Fruit fly (Drosophila melanogaster) whole organism, embryonic: ENCODE data around the gene CG46439.

Source experiments
- Bgb ChIP-seq: fragments of 200-800 bp; sonication (Bioruptor generic); IDR thresholded peaks from 2 replicates; pipeline ENCODE4 v1.3.6; 2022; ENCODE audit warnings: missing biosample characterization, missing genetic modification characterization; ENCODE audit not compliant: partially characterized antibody
- CG10147 ChIP-seq: fragments of 200-800 bp; sonication (Bioruptor generic); optimal IDR thresholded peaks from 2 replicates; lab custom pipeline; 2019; ENCODE audit warnings: missing biosample characterization, mild to moderate bottlenecking, missing genetic modification characterization, moderate library complexity
- CG1024 ChIP-seq: fragments of 200-800 bp; sonication (Bioruptor generic); IDR thresholded peaks from 2 replicates; pipeline ENCODE4 v1.3.6; 2022; ENCODE audit warnings: missing biosample characterization, missing genetic modification characterization
- CG12104 ChIP-seq: fragments of 200-800 bp; sonication (Bioruptor generic); optimal IDR thresholded peaks from 3 replicates; lab custom pipeline; 2016; ENCODE audit warnings: missing biosample characterization, missing genetic modification characterization
- CG12942 ChIP-seq: fragments of 200-800 bp; sonication (Bioruptor generic); optimal IDR thresholded peaks from 3 replicates; lab custom pipeline; 2016; ENCODE audit warnings: missing biosample characterization, missing genetic modification characterization
- CG13424 ChIP-seq: fragments of 200-800 bp; sonication (Bioruptor generic); optimal IDR thresholded peaks from 2 replicates; lab custom pipeline; 2019; ENCODE audit warnings: missing biosample characterization, mild to moderate bottlenecking, missing genetic modification characterization, moderate library complexity
- CG15601 ChIP-seq: fragments of 200-800 bp; sonication (Bioruptor generic); optimal IDR thresholded peaks from 3 replicates; lab custom pipeline; 2019; ENCODE audit warnings: missing biosample characterization, mild to moderate bottlenecking, missing genetic modification characterization, moderate library complexity
- CG1602 ChIP-seq: fragments of 200-800 bp; sonication (Bioruptor generic); optimal IDR thresholded peaks from 3 replicates; lab custom pipeline; 2016; ENCODE audit warnings: missing biosample characterization, missing genetic modification characterization
- CG16779 ChIP-seq: fragments of 200-800 bp; sonication (Bioruptor generic); IDR thresholded peaks from 2 replicates; pipeline ENCODE4 v1.3.6; 2022; ENCODE audit warnings: missing biosample characterization, missing genetic modification characterization
- CG18011 ChIP-seq: fragments of 200-800 bp; sonication (Bioruptor generic); optimal IDR thresholded peaks from 2 replicates; lab custom pipeline; 2017; ENCODE audit warnings: missing biosample characterization, missing genetic modification characterization, mild to moderate bottlenecking, moderate library complexity, missing genotype
- CG18262 ChIP-seq: fragments of 200-800 bp; optimal IDR thresholded peaks from 3 replicates; lab custom pipeline; 2019; ENCODE audit warnings: missing biosample characterization, mild to moderate bottlenecking, missing genetic modification characterization, moderate library complexity
- CG18476 ChIP-seq: fragments of 200-800 bp; sonication (Bioruptor generic); optimal IDR thresholded peaks from 2 replicates; lab custom pipeline; 2016; ENCODE audit warnings: missing biosample characterization, mild to moderate bottlenecking, missing genetic modification characterization
- CG30020 ChIP-seq: fragments of 200-800 bp; optimal IDR thresholded peaks from 2 replicates; lab custom pipeline; 2019; ENCODE audit warnings: missing biosample characterization, mild to moderate bottlenecking, missing genetic modification characterization, moderate library complexity
- CG31224 ChIP-seq: fragments of 200-800 bp; sonication (Bioruptor generic); IDR thresholded peaks from 2 replicates; pipeline ENCODE4 v1.3.6; 2022; ENCODE audit warnings: missing biosample characterization, missing genetic modification characterization
- CG32772 ChIP-seq: fragments of 200-800 bp; sonication (Bioruptor generic); IDR thresholded peaks from 2 replicates; pipeline ENCODE4 v1.3.6; 2022; ENCODE audit warnings: missing biosample characterization, missing genetic modification characterization
- CG34376 ChIP-seq: fragments of 200-800 bp; sonication (Bioruptor generic); optimal IDR thresholded peaks from 2 replicates; lab custom pipeline; 2018; ENCODE audit warnings: missing biosample characterization, mild to moderate bottlenecking, missing genetic modification characterization
- CG3995 ChIP-seq: fragments of 200-800 bp; sonication (Bioruptor generic); optimal IDR thresholded peaks from 3 replicates; lab custom pipeline; 2016; ENCODE audit warnings: missing biosample characterization, missing genetic modification characterization
- CG4328 ChIP-seq: fragments of 200-800 bp; sonication (Bioruptor generic); optimal IDR thresholded peaks from 3 replicates; lab custom pipeline; 2017; ENCODE audit warnings: missing biosample characterization, missing genetic modification reagents, missing genetic modification characterization
- CG4360 ChIP-seq: fragments of 200-800 bp; sonication (Bioruptor generic); IDR thresholded peaks from 2 replicates; pipeline ENCODE4 v1.3.6; 2022; ENCODE audit warnings: missing biosample characterization, missing genetic modification characterization
- CG4820 ChIP-seq: fragments of 200-800 bp; sonication (Bioruptor generic); optimal IDR thresholded peaks from 3 replicates; lab custom pipeline; 2016; ENCODE audit warnings: missing biosample characterization, missing genetic modification characterization
- CG6175 ChIP-seq: fragments of 200-800 bp; sonication (Bioruptor generic); IDR thresholded peaks from 3 replicates; pipeline ENCODE4 v1.3.6; 2022; ENCODE audit warnings: missing biosample characterization, missing genetic modification characterization
- CG6654 ChIP-seq: fragments of 200-800 bp; sonication (Bioruptor generic); optimal IDR thresholded peaks from 2 replicates; lab custom pipeline; 2017; ENCODE audit warnings: missing biosample characterization, mild to moderate bottlenecking, missing genetic modification characterization
- CG8359 ChIP-seq: fragments of 200-800 bp; sonication (Bioruptor generic); optimal IDR thresholded peaks from 2 replicates; lab custom pipeline; 2017; ENCODE audit warnings: missing biosample characterization, mild to moderate bottlenecking, missing genetic modification characterization, borderline replicate concordance
- CoRest ChIP-seq: fragments of 200-800 bp; sonication (Bioruptor generic); optimal IDR thresholded peaks from 3 replicates; lab custom pipeline; 2018; ENCODE audit warnings: missing biosample characterization, mild to moderate bottlenecking, missing genetic modification characterization, moderate library complexity
- D19B ChIP-seq: fragments of 200-800 bp; sonication (Bioruptor generic); optimal IDR thresholded peaks from 2 replicates; lab custom pipeline; 2017; ENCODE audit warnings: missing biosample characterization, mild to moderate bottlenecking, missing genetic modification characterization
- Gsc ChIP-seq: fragments of 200-800 bp; sonication (Bioruptor generic); IDR thresholded peaks from 2 replicates; pipeline ENCODE4 v1.3.6; 2022; ENCODE audit warnings: missing biosample characterization, missing genetic modification characterization
- Gug ChIP-seq: fragments of 200-800 bp; sonication (Bioruptor generic); IDR thresholded peaks from 4 replicates; pipeline ENCODE4 v1.3.6; 2022; ENCODE audit warnings: missing biosample characterization, missing genetic modification characterization
- HmgD ChIP-seq: fragments of 200-800 bp; sonication (Bioruptor generic); optimal IDR thresholded peaks from 3 replicates; lab custom pipeline; 2016; ENCODE audit warnings: missing biosample characterization, missing genetic modification characterization
- Hr39 ChIP-seq: fragments of >200 bp; optimal IDR thresholded peaks from 2 replicates; lab custom pipeline; 2017
- Max ChIP-seq: fragments of 200-800 bp; sonication (Bioruptor generic); optimal IDR thresholded peaks from 2 replicates; lab custom pipeline; 2016; ENCODE audit warnings: missing biosample characterization, mild to moderate bottlenecking, missing genetic modification characterization
- Mes4 ChIP-seq: fragments of 200-800 bp; sonication (Bioruptor generic); optimal IDR thresholded peaks from 2 replicates; lab custom pipeline; 2016; ENCODE audit warnings: missing biosample characterization, missing genetic modification characterization
- Pdp1 ChIP-seq, 2 experiments: fragments of 200-800 bp; sonication (Bioruptor generic); optimal IDR thresholded peaks; 3 replicates each; lab custom pipeline; 2016; ENCODE audit warnings: missing biosample characterization in 2 of 2, missing genetic modification characterization in 2 of 2, mild to moderate bottlenecking in 1 of 2, moderate library complexity in 1 of 2
- Ptx1 ChIP-seq: fragments of 200-800 bp; sonication (Bioruptor generic); IDR thresholded peaks from 2 replicates; pipeline ENCODE4 v1.3.6; 2022; ENCODE audit warnings: missing biosample characterization, missing genetic modification characterization
- Sox100B ChIP-seq: fragments of 200-800 bp; sonication (Bioruptor generic); optimal IDR thresholded peaks from 3 replicates; lab custom pipeline; 2018; ENCODE audit warnings: missing biosample characterization, mild to moderate bottlenecking, missing genetic modification characterization
- Sry-δ ChIP-seq: fragments of 200-800 bp; sonication (Bioruptor generic); optimal IDR thresholded peaks from 2 replicates; lab custom pipeline; 2016; ENCODE audit warnings: missing biosample characterization, missing genetic modification characterization
- Tbp ChIP-seq: fragments of >200 bp; optimal IDR thresholded peaks from 2 replicates; lab custom pipeline; 2018; ENCODE audit warnings: missing biosample characterization, missing genetic modification characterization
- cg ChIP-seq: fragments of 200-800 bp; sonication (Bioruptor generic); optimal IDR thresholded peaks from 3 replicates; lab custom pipeline; 2019; ENCODE audit warnings: missing biosample characterization, mild to moderate bottlenecking, missing genetic modification characterization, moderate library complexity
- crol ChIP-seq: fragments of 200-800 bp; sonication (Bioruptor generic); IDR thresholded peaks from 2 replicates; pipeline ENCODE4 v1.3.6; 2022; ENCODE audit warnings: missing biosample characterization, missing genetic modification characterization
- ems ChIP-seq: fragments of 200-800 bp; sonication (Bioruptor generic); optimal IDR thresholded peaks from 3 replicates; lab custom pipeline; 2016; ENCODE audit warnings: missing biosample characterization, missing genetic modification characterization
- fru ChIP-seq: fragments of >200 bp; optimal IDR thresholded peaks from 2 replicates; lab custom pipeline; 2017
- grau ChIP-seq: fragments of 200-800 bp; optimal IDR thresholded peaks from 3 replicates; lab custom pipeline; 2019; ENCODE audit warnings: missing biosample characterization, mild to moderate bottlenecking, missing genetic modification characterization, moderate library complexity
- h ChIP-seq: fragments of >200 bp; optimal IDR thresholded peaks from 2 replicates; lab custom pipeline; 2017
- jigr1 ChIP-seq: fragments of 200-800 bp; sonication (Bioruptor generic); IDR thresholded peaks from 3 replicates; pipeline ENCODE4 v1.3.6; 2022; ENCODE audit warnings: missing biosample characterization, missing genetic modification characterization
- kni ChIP-seq: fragments of 200-800 bp; sonication (Bioruptor generic); optimal IDR thresholded peaks from 3 replicates; lab custom pipeline; 2017; ENCODE audit warnings: mild to moderate bottlenecking, missing biosample characterization, missing genetic modification reagents, missing genetic modification characterization
- lola ChIP-seq, 3 experiments: fragments of >200 bp in 2 of 3; fragments of 200-800 bp in 1 of 3; sonication (Bioruptor generic) in 1 of 3; optimal IDR thresholded peaks; 2 replicates each; lab custom pipeline; 2017 to 2019; ENCODE audit warnings: missing biosample characterization in 3 of 3, missing genetic modification characterization in 3 of 3, mild to moderate bottlenecking in 1 of 3, moderate library complexity in 1 of 3
- nerfin-2 ChIP-seq: fragments of 200-800 bp; sonication (Bioruptor generic); IDR thresholded peaks from 2 replicates; pipeline ENCODE4 v1.3.6; 2022; ENCODE audit warnings: missing biosample characterization, missing genetic modification characterization; ENCODE audit not compliant: partially characterized antibody
- nmo ChIP-seq: fragments of 200-800 bp; sonication (Bioruptor generic); optimal IDR thresholded peaks from 2 replicates; lab custom pipeline; 2018; ENCODE audit warnings: missing biosample characterization, mild to moderate bottlenecking, missing genetic modification characterization, moderate library complexity
- pros ChIP-seq: fragments of 200-800 bp; sonication (Bioruptor generic); optimal IDR thresholded peaks from 3 replicates; lab custom pipeline; 2019; ENCODE audit warnings: missing biosample characterization, mild to moderate bottlenecking, missing genetic modification characterization, moderate library complexity
- row ChIP-seq: fragments of 200-800 bp; sonication (Bioruptor generic); IDR thresholded peaks from 3 replicates; pipeline ENCODE4 v1.3.6; 2022; ENCODE audit warnings: missing biosample characterization, missing genetic modification characterization
- salm ChIP-seq: fragments of 200-800 bp; sonication (Bioruptor generic); optimal IDR thresholded peaks from 2 replicates; lab custom pipeline; 2018; ENCODE audit warnings: missing biosample characterization, mild to moderate bottlenecking, missing genetic modification characterization
- scrt ChIP-seq: fragments of 200-800 bp; sonication (Bioruptor generic); optimal IDR thresholded peaks from 2 replicates; lab custom pipeline; 2018; ENCODE audit warnings: missing biosample characterization, mild to moderate bottlenecking, missing genetic modification characterization, moderate library complexity
- so ChIP-seq: fragments of 200-800 bp; sonication (Bioruptor generic); IDR thresholded peaks from 3 replicates; pipeline ENCODE4 v1.3.6; 2022; ENCODE audit warnings: missing biosample characterization, missing genetic modification characterization

The CG46439 gene

DNA sequence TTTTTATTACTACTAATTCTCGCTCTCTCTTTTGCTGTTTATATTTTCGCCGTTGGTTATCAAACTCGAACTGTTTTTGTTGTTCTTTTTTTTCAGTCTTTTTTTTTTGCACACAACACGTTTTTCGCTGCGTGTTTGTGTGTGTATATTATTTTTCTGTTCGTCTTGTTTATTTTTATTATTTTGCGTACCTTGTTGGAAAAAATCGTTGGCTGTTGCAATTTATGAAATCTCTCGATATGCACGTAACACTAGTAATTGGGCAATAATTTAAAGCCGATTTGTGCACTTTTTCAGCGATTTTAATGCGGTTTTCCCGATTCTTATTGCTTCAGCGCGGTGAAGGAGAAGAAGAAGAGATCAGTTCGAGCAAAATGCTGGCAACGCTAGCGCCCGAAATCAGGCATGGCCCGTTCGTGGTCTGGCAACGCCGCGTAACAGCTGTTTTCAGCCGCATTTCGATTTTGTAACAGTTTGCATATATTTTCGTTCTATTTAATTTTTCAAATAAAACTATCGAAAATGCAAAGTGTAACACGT lies 24.4 kb upstream of the CG46439 start, which contains the start of the genes FoxK and mRpL2 (continued):
- TF ChIP-seq CG4360 (GFP tag; lab: Robert Waterston, UW) (no peak), CG6175 (no peak), pros (GFP tag; lab: Kevin White, UChicago) (no peak), CG30020 (tag; lab: Kevin White, UChicago) (peak; percentile 29), CG18476 (GFP tag; lab: Kevin White, UChicago) (no peak), CG1602 (GFP tag; lab: Kevin White, UChicago) (no peak), so (GFP tag; lab: Robert Waterston, UW) (no peak), CG3995 (no peak), CoRest (tag; lab: Kevin White, UChicago) (no peak), Pdp1 (GFP tag; optimal IDR thresholded peaks at IDR 0.05; lab: Kevin White, UChicago) (peak in 1 of 2 experiments; percentile 72), CG13424 (tag; lab: Kevin White, UChicago) (no peak), Hr39 (lab: Kevin White, UChicago) (no peak), fru (lab: Kevin White, UChicago) (no peak), nerfin-2 (no peak), CG34376 (GFP tag; lab: Kevin White, UChicago) (no peak), CG4328 (GFP tag; lab: Kevin White, UChicago) (no peak), ems (GFP tag; lab: Kevin White, UChicago) (no peak), scrt (GFP tag; lab: Kevin White, UChicago) (no peak), Max (peak; percentile 82), crol (no peak; the same call in 1 of the 2 replicates), CG18011 (peak; percentile 40), CG8359 (GFP tag; lab: Kevin White, UChicago) (peak; percentile 80), CG1024 (GFP tag; lab: Robert Waterston, UW) (no peak), Gsc (GFP tag; lab: Robert Waterston, UW) (no peak), HmgD (GFP tag; lab: Kevin White, UChicago) (peak; percentile 63), CG4820 (no peak), salm (tag; lab: Kevin White, UChicago) (no peak), kni (no peak), CG10147 (GFP tag; lab: Kevin White, UChicago) (no peak), Mes4 (GFP tag; lab: Kevin White, UChicago) (no peak), CG6654 (GFP tag; lab: Kevin White, UChicago) (no peak), CG12104 (GFP tag; lab: Kevin White, UChicago) (no peak), cg (GFP tag; lab: Kevin White, UChicago) (peak; percentile 26), grau (tag; lab: Kevin White, UChicago) (peak; percentile 2), CG15601 (tag; lab: Kevin White, UChicago) (no peak), CG16779 (GFP tag; lab: Robert Waterston, UW) (no peak), row (GFP tag; lab: Robert Waterston, UW) (peak; percentile 20; the same call in 1 of the 3 replicates), CG31224 (GFP tag; lab: Robert Waterston, UW) (no peak), CG12942 (GFP tag; lab: Kevin White, UChicago) (no peak), jigr1 (GFP tag; lab: Robert Waterston, UW) (no peak), Gug (GFP tag; lab: Robert Waterston, UW) (no peak), nmo (GFP tag; lab: Kevin White, UChicago) (peak; percentile 19), CG32772 (GFP tag; lab: Robert Waterston, UW) (no peak), CG18262 (tag; lab: Kevin White, UChicago) (no peak), Sry-δ (GFP tag; lab: Kevin White, UChicago) (peak; percentile 53), D19B (GFP tag; lab: Kevin White, UChicago) (no peak), lola (GFP tag; optimal IDR thresholded peaks at IDR 0.05; lab: Kevin White, UChicago) (no peak), Ptx1 (GFP tag; lab: Robert Waterston, UW) (no peak), h (lab: Kevin White, UChicago) (no peak), Bgb (GFP tag; lab: Robert Waterston, UW) (peak; percentile 23; the same call in 1 of the 2 replicates), Sox100B (GFP tag; lab: Kevin White, UChicago) (no peak), Tbp (GFP tag; lab: Kevin White, UChicago) (no peak)
